Worm (Caenorhabditis elegans) whole organism, L4 larva: ENCODE results near the gene C41G6.12.

Source experiments
- F37D6.2 ChIP-seq: sonication (generic microtip); optimal IDR thresholded peaks from 2 replicates; lab custom pipeline; 2016; ENCODE audit warnings: mild to moderate bottlenecking, missing genetic modification characterization, missing compliant biosample characterization
- R02D3.7 ChIP-seq: fragments of 150-350 bp; sonication (generic microtip); optimal IDR thresholded peaks from 3 replicates; lab custom pipeline; 2014; ENCODE audit warnings: missing biosample characterization, missing genetic modification characterization
- ceh-44 ChIP-seq: fragments of 200-800 bp; sonication (Bioruptor generic); IDR thresholded peaks from 2 replicates; pipeline ENCODE4 v1.3.6; 2022; ENCODE audit warnings: missing genetic modification reagents, missing genetic modification characterization, missing compliant biosample characterization
- daf-12 ChIP-seq: fragments of 150-350 bp; optimal IDR thresholded peaks from 2 replicates; lab custom pipeline; 2014; ENCODE audit warnings: missing biosample characterization, missing genetic modification reagents, missing genetic modification characterization
- fkh-10 ChIP-seq: fragments of 150-350 bp; optimal IDR thresholded peaks from 2 replicates; lab custom pipeline; 2014; ENCODE audit warnings: missing biosample characterization, missing genetic modification reagents, missing genetic modification characterization
- gei-8 ChIP-seq: fragments of 200-800 bp; sonication (Bioruptor generic); optimal IDR thresholded peaks from 2 replicates; lab custom pipeline; 2018; ENCODE audit warnings: mild to moderate bottlenecking, missing genetic modification characterization, missing compliant biosample characterization
- hif-1 ChIP-seq, 2 experiments: sonication (generic microtip); optimal IDR thresholded peaks; 2 replicates each; lab custom pipeline; 2016 to 2017; ENCODE audit warnings: missing compliant biosample characterization in 2 of 2, missing genetic modification characterization in 2 of 2, missing genetic modification reagents in 2 of 2, missing genotype in 2 of 2, mild to moderate bottlenecking in 1 of 2
- hlh-30 ChIP-seq: sonication (generic microtip); optimal IDR thresholded peaks from 2 replicates; lab custom pipeline; 2017; ENCODE audit warnings: antibody characterized with exemption, mild to moderate bottlenecking, missing genetic modification characterization, missing compliant biosample characterization; ENCODE audit not compliant: insufficient read depth
- lin-13 ChIP-seq: fragments of 150-350 bp; optimal IDR thresholded peaks from 2 replicates; lab custom pipeline; 2014; ENCODE audit warnings: missing biosample characterization, missing genetic modification reagents, missing genetic modification characterization
- lin-39 ChIP-seq: fragments of 150-350 bp; optimal IDR thresholded peaks from 2 replicates; lab custom pipeline; 2014; ENCODE audit warnings: missing biosample characterization, missing genetic modification reagents, missing genetic modification characterization
- madf-9 ChIP-seq: fragments of 200-800 bp; sonication (Bioruptor generic); conservative IDR thresholded peaks from 2 replicates; pipeline ENCODE4 v1.3.6; 2022; ENCODE audit warnings: missing genetic modification reagents, missing genetic modification characterization, missing compliant biosample characterization
- mdl-1 ChIP-seq, 2 experiments: fragments of 150-350 bp in 1 of 2; sonication (generic microtip) in 1 of 2; optimal IDR thresholded peaks; 2 replicates each; lab custom pipeline; 2014 to 2017; ENCODE audit warnings: missing biosample characterization in 2 of 2, missing genetic modification characterization in 2 of 2
- nhr-28 ChIP-seq: fragments of 150-350 bp; optimal IDR thresholded peaks from 2 replicates; lab custom pipeline; 2014; ENCODE audit warnings: missing biosample characterization, missing genetic modification characterization
- nhr-48 ChIP-seq: sonication (generic microtip); optimal IDR thresholded peaks from 2 replicates; lab custom pipeline; 2016; ENCODE audit warnings: mild to moderate bottlenecking, missing genetic modification characterization, missing compliant biosample characterization
- nhr-6 ChIP-seq: fragments of 150-350 bp; optimal IDR thresholded peaks from 2 replicates; lab custom pipeline; 2014; ENCODE audit warnings: missing biosample characterization, missing genetic modification characterization
- pha-4 ChIP-seq, 2 experiments: fragments of 150-350 bp in 1 of 2; fragments of 200-800 bp in 1 of 2; sonication (Bioruptor generic) in 1 of 2; IDR thresholded peaks in 1 of 2; optimal IDR thresholded peaks in 1 of 2; 2 replicates each; pipeline versions ENCODE4 v1.3.6 to Lab custom; 2014 to 2022; ENCODE audit warnings: missing genetic modification characterization in 2 of 2, missing genetic modification reagents in 2 of 2, missing biosample characterization in 1 of 2, missing compliant biosample characterization in 1 of 2
- snpc-1.2 ChIP-seq: fragments of 200-800 bp; sonication (Bioruptor generic); IDR thresholded peaks from 2 replicates; pipeline ENCODE4 v1.3.6; 2022; ENCODE audit warnings: missing genetic modification reagents, missing genetic modification characterization, missing compliant biosample characterization
- unc-130 ChIP-seq: sonication (generic microtip); optimal IDR thresholded peaks from 2 replicates; lab custom pipeline; 2016; ENCODE audit warnings: missing genetic modification reagents, missing genetic modification characterization, missing compliant biosample characterization
- zip-11 ChIP-seq: fragments of 200-800 bp; sonication (Bioruptor generic); IDR thresholded peaks from 2 replicates; pipeline ENCODE4 v1.3.6; 2022; ENCODE audit warnings: missing genetic modification characterization, missing compliant biosample characterization
- zip-2 ChIP-seq: fragments of 150-350 bp; optimal IDR thresholded peaks from 2 replicates; lab custom pipeline; 2014; ENCODE audit warnings: missing biosample characterization, missing genetic modification characterization
- ztf-11 ChIP-seq: fragments of 150-350 bp; optimal IDR thresholded peaks from 2 replicates; lab custom pipeline; 2014; ENCODE audit warnings: missing biosample characterization, missing genetic modification characterization

C41G6.12 gene

ce11 chrV:15175459-15175858 is 32.1 kb downstream of the C41G6.12 start, which contains the start of gene clec-47:
TSS of gene clec-47 (plus strand) at chrV:15175759.
- TF ChIP-seq snpc-1.2 (GFP tag; lab: Robert Waterston, UW) (no peak), pha-4 (GFP tag; IDR thresholded peaks at IDR 0.05; lab: Robert Waterston, UW) (no peak), pha-4 (tag; optimal IDR thresholded peaks at IDR 0.05; lab: Kevin White, UChicago) (no peak), unc-130 (GFP tag; lab: Kevin White, UChicago) (no peak), mdl-1 (tag; optimal IDR thresholded peaks at IDR 0.05; lab: Kevin White, UChicago) (no peak), madf-9 (GFP tag; lab: Robert Waterston, UW) (no peak), hif-1 (tag; optimal IDR thresholded peaks at IDR 0.05; lab: Kevin White, UChicago) (peak in 1 of 2 experiments; percentile 31), nhr-28 (peak; percentile 19)
- TF ChIP-seq, all 104 proteins: peak for 2

- peak; percentile 74 for TF ChIP-seq nhr-28
- TF ChIP-seq hlh-30 (tag; lab: Kevin White, UChicago) = peak; percentile 43
Observed at ce11 chrV:15168018-15168417, 39.6 kb downstream of the C41G6.12 start.

ce11 chrV:15162697-15163096 is 44.9 kb downstream of the C41G6.12 start, which contains the start of gene srz-11:
TSS of gene srz-11 (plus strand) at chrV:15163082.
- TF ChIP-seq zip-2 (tag; lab: Kevin White, UChicago) = no peak
- TF ChIP-seq R02D3.7 (tag; lab: Kevin White, UChicago) = no peak
- TF ChIP-seq ztf-11 = no peak
- no peak for TF ChIP-seq lin-13 (GFP tag; lab: Kevin White, UChicago)
- TF ChIP-seq pha-4 (GFP tag; IDR thresholded peaks at IDR 0.05; lab: Robert Waterston, UW) = no peak
- no peak for TF ChIP-seq pha-4 (tag; optimal IDR thresholded peaks at IDR 0.05; lab: Kevin White, UChicago)
- no peak for TF ChIP-seq nhr-48 (tag; lab: Kevin White, UChicago)
- no peak for TF ChIP-seq F37D6.2 (tag; lab: Kevin White, UChicago)
- no peak for TF ChIP-seq daf-12 (tag; lab: Kevin White, UChicago)
- no peak for TF ChIP-seq zip-11 (GFP tag; lab: Robert Waterston, UW)
- no peak for TF ChIP-seq gei-8 (GFP tag; lab: Kevin White, UChicago)
- no peak for TF ChIP-seq lin-39 (tag; lab: Kevin White, UChicago)
- no peak for TF ChIP-seq ceh-44 (GFP tag; lab: Robert Waterston, UW)

ce11 chrV:15158691-15159090 is 48.9 kb downstream of the C41G6.12 start, which contains the start of gene str-45:
TSS of gene str-45 (plus strand) at chrV:15158991.
- TF ChIP-seq fkh-10 (GFP tag; lab: Kevin White, UChicago) (no peak), nhr-6 (no peak)
